Worm (Caenorhabditis elegans) whole organism, L4 larva: ENCODE measurements around the gene nhr-44.

Source experiments
- F49E8.2 ChIP-seq: sonication (generic microtip); optimal IDR thresholded peaks from 2 replicates; lab custom pipeline; 2016; ENCODE audit warnings: missing compliant biosample characterization, mild to moderate bottlenecking, missing genetic modification characterization, borderline replicate concordance
- ZK546.5 ChIP-seq, 2 experiments: sonication (generic microtip); optimal IDR thresholded peaks; 2 replicates each; lab custom pipeline; 2017; ENCODE audit warnings: missing biosample characterization in 2 of 2, missing genetic modification characterization in 2 of 2
- ces-1 ChIP-seq: fragments of 150-350 bp; sonication (generic microtip); optimal IDR thresholded peaks from 4 replicates; lab custom pipeline; 2014; ENCODE audit warnings: missing biosample characterization, missing genetic modification reagents, missing genetic modification characterization
- ctbp-1 ChIP-seq: fragments of 200-800 bp; sonication (Bioruptor generic); IDR thresholded peaks from 2 replicates; pipeline ENCODE4 v1.3.6; 2022; ENCODE audit warnings: missing genetic modification reagents, missing genetic modification characterization, missing compliant biosample characterization
- dve-1 ChIP-seq: sonication (generic microtip); optimal IDR thresholded peaks from 2 replicates; lab custom pipeline; 2017; ENCODE audit warnings: antibody characterized with exemption, mild to moderate bottlenecking, missing genetic modification characterization, missing compliant biosample characterization; ENCODE audit not compliant: insufficient read depth
- gei-8 ChIP-seq: fragments of 200-800 bp; sonication (Bioruptor generic); optimal IDR thresholded peaks from 2 replicates; lab custom pipeline; 2018; ENCODE audit warnings: mild to moderate bottlenecking, missing genetic modification characterization, missing compliant biosample characterization
- lin-1 ChIP-seq: fragments of 200-800 bp; sonication (Bioruptor generic); IDR thresholded peaks from 2 replicates; pipeline ENCODE4 v1.3.6; 2022; ENCODE audit warnings: missing genetic modification reagents, missing genetic modification characterization, missing compliant biosample characterization
- lin-13 ChIP-seq: fragments of 150-350 bp; optimal IDR thresholded peaks from 2 replicates; lab custom pipeline; 2014; ENCODE audit warnings: missing biosample characterization, missing genetic modification reagents, missing genetic modification characterization
- lin-15B ChIP-seq: fragments of 150-350 bp; sonication (generic microtip); optimal IDR thresholded peaks from 3 replicates; lab custom pipeline; 2014; ENCODE audit warnings: missing biosample characterization, missing genetic modification characterization
- mep-1 ChIP-seq: fragments of 150-350 bp; sonication (generic microtip); optimal IDR thresholded peaks from 3 replicates; lab custom pipeline; 2014; ENCODE audit warnings: missing biosample characterization, missing genetic modification characterization
- nhr-10 ChIP-seq: fragments of 150-350 bp; optimal IDR thresholded peaks from 2 replicates; lab custom pipeline; 2014; ENCODE audit warnings: missing biosample characterization, missing genetic modification characterization
- nhr-25 ChIP-seq: sonication (generic microtip); optimal IDR thresholded peaks from 2 replicates; lab custom pipeline; 2017; ENCODE audit warnings: missing genetic modification characterization, mild to moderate bottlenecking, missing compliant biosample characterization, antibody characterized with exemption, moderate library complexity, borderline replicate concordance; ENCODE audit not compliant: insufficient read depth
- pha-4 ChIP-seq, 2 experiments: fragments of 150-350 bp in 1 of 2; fragments of 200-800 bp in 1 of 2; sonication (Bioruptor generic) in 1 of 2; IDR thresholded peaks in 1 of 2; optimal IDR thresholded peaks in 1 of 2; 2 replicates each; pipeline versions ENCODE4 v1.3.6 to Lab custom; 2014 to 2022; ENCODE audit warnings: missing genetic modification characterization in 2 of 2, missing genetic modification reagents in 2 of 2, missing biosample characterization in 1 of 2, missing compliant biosample characterization in 1 of 2
- saeg-2 ChIP-seq: fragments of 200-800 bp; sonication (Bioruptor generic); IDR thresholded peaks from 2 replicates; pipeline ENCODE4 v1.3.6; 2022; ENCODE audit warnings: missing genetic modification reagents, missing genetic modification characterization, missing compliant biosample characterization

ce11 chrV:9003291-9003690, 39.4 kb upstream of the nhr-44 start, which contains the start of gene srx-1:
- TF ChIP-seq saeg-2 (GFP tag; lab: Robert Waterston, UW) (no peak), lin-1 (GFP tag; lab: Robert Waterston, UW) (no peak), nhr-10 (tag; lab: Kevin White, UChicago) (no peak), pha-4 (GFP tag; IDR thresholded peaks at IDR 0.05; lab: Robert Waterston, UW) (no peak), pha-4 (tag; optimal IDR thresholded peaks at IDR 0.05; lab: Kevin White, UChicago) (no peak), ces-1 (GFP tag; lab: Kevin White, UChicago) (no peak), dve-1 (tag; lab: Kevin White, UChicago) (no peak), F49E8.2 (tag; lab: Kevin White, UChicago) (no peak), ctbp-1 (GFP tag; lab: Robert Waterston, UW) (no peak), mep-1 (tag; lab: Kevin White, UChicago) (no peak), lin-15B (tag; lab: Kevin White, UChicago) (no peak), lin-13 (GFP tag; lab: Kevin White, UChicago) (no peak), nhr-25 (no peak), gei-8 (GFP tag; lab: Kevin White, UChicago) (no peak), ZK546.5 (tag; optimal IDR thresholded peaks at IDR 0.05; lab: Kevin White, UChicago) (no peak)
